Fruit fly (Drosophila melanogaster) whole organism, embryonic: Measurements from ENCODE around the gene CG7781.
A peak's percentile ranks its signal among the peaks of the same experiment; 100 is the strongest.

Source experiments
- Bdp1 ChIP-seq: fragments of 200-800 bp; sonication (Bioruptor generic); optimal IDR thresholded peaks from 3 replicates; lab custom pipeline; 2016; ENCODE audit warnings: missing biosample characterization, missing genetic modification characterization
- CG10267 ChIP-seq: fragments of 200-800 bp; sonication (Bioruptor generic); optimal IDR thresholded peaks from 2 replicates; lab custom pipeline; 2018; ENCODE audit warnings: missing biosample characterization, mild to moderate bottlenecking, missing genetic modification characterization, moderate library complexity
- CG10366 ChIP-seq: fragments of 200-800 bp; sonication (Bioruptor generic); IDR thresholded peaks from 2 replicates; pipeline ENCODE4 v1.3.6; 2022; ENCODE audit warnings: missing biosample characterization, missing genetic modification characterization
- CG11504 ChIP-seq: fragments of 200-800 bp; sonication (Bioruptor generic); optimal IDR thresholded peaks from 3 replicates; lab custom pipeline; 2019; ENCODE audit warnings: missing biosample characterization, mild to moderate bottlenecking, missing genetic modification characterization, moderate library complexity
- CG12942 ChIP-seq: fragments of 200-800 bp; sonication (Bioruptor generic); optimal IDR thresholded peaks from 3 replicates; lab custom pipeline; 2016; ENCODE audit warnings: missing biosample characterization, missing genetic modification characterization
- CG14860 ChIP-seq: fragments of 200-800 bp; sonication (Bioruptor generic); IDR thresholded peaks from 3 replicates; pipeline ENCODE4 v1.3.6; 2022; ENCODE audit warnings: missing biosample characterization, missing genetic modification characterization; ENCODE audit not compliant: partially characterized antibody
- CG1603 ChIP-seq: fragments of 200-800 bp; sonication (Bioruptor generic); optimal IDR thresholded peaks from 2 replicates; lab custom pipeline; 2019; ENCODE audit warnings: missing biosample characterization, mild to moderate bottlenecking, missing genetic modification characterization, moderate library complexity
- CG16779 ChIP-seq: fragments of 200-800 bp; sonication (Bioruptor generic); IDR thresholded peaks from 2 replicates; pipeline ENCODE4 v1.3.6; 2022; ENCODE audit warnings: missing biosample characterization, missing genetic modification characterization
- CG1832 ChIP-seq: fragments of 200-800 bp; sonication (Bioruptor generic); optimal IDR thresholded peaks from 2 replicates; lab custom pipeline; 2017; ENCODE audit warnings: missing biosample characterization, mild to moderate bottlenecking, missing genetic modification characterization, inconsistent platforms
- CG2199 ChIP-seq: fragments of 200-800 bp; sonication (Bioruptor generic); IDR thresholded peaks from 3 replicates; pipeline ENCODE4 v1.3.6; 2022; ENCODE audit warnings: missing biosample characterization, missing genetic modification characterization
- CG30403 ChIP-seq: fragments of 200-800 bp; sonication (Bioruptor generic); optimal IDR thresholded peaks from 3 replicates; lab custom pipeline; 2016; ENCODE audit warnings: missing biosample characterization, missing genetic modification characterization
- CG31365 ChIP-seq: fragments of 200-800 bp; sonication (Bioruptor generic); optimal IDR thresholded peaks from 2 replicates; lab custom pipeline; 2018; ENCODE audit warnings: missing biosample characterization, mild to moderate bottlenecking, missing genetic modification characterization
- CG3838 ChIP-seq: fragments of 200-800 bp; sonication (Bioruptor generic); optimal IDR thresholded peaks from 3 replicates; lab custom pipeline; 2016; ENCODE audit warnings: missing biosample characterization, missing genetic modification characterization
- CG3995 ChIP-seq: fragments of 200-800 bp; sonication (Bioruptor generic); optimal IDR thresholded peaks from 3 replicates; lab custom pipeline; 2016; ENCODE audit warnings: missing biosample characterization, missing genetic modification characterization
- CG42726 ChIP-seq: fragments of 200-800 bp; sonication (Bioruptor generic); IDR thresholded peaks from 2 replicates; pipeline ENCODE4 v1.3.6; 2022; ENCODE audit warnings: missing biosample characterization, missing genetic modification characterization; ENCODE audit not compliant: partially characterized antibody
- CG5953 ChIP-seq: fragments of 200-800 bp; sonication (Bioruptor generic); IDR thresholded peaks from 2 replicates; pipeline ENCODE4 v1.3.6; 2022; ENCODE audit warnings: missing biosample characterization, missing genetic modification characterization
- CG6654 ChIP-seq: fragments of 200-800 bp; sonication (Bioruptor generic); optimal IDR thresholded peaks from 2 replicates; lab custom pipeline; 2017; ENCODE audit warnings: missing biosample characterization, mild to moderate bottlenecking, missing genetic modification characterization
- CG6791 ChIP-seq: fragments of 200-800 bp; sonication (Bioruptor generic); IDR thresholded peaks from 3 replicates; pipeline ENCODE4 v1.3.6; 2022; ENCODE audit warnings: missing biosample characterization, missing genetic modification characterization; ENCODE audit not compliant: partially characterized antibody
- CG6813 ChIP-seq: fragments of 200-800 bp; sonication (Bioruptor generic); optimal IDR thresholded peaks from 2 replicates; lab custom pipeline; 2017; ENCODE audit warnings: missing biosample characterization, missing genetic modification characterization, mild to moderate bottlenecking, moderate library complexity, missing genetic modification reagents
- CG8924 ChIP-seq: fragments of 200-800 bp; optimal IDR thresholded peaks from 3 replicates; lab custom pipeline; 2019; ENCODE audit warnings: missing biosample characterization, mild to moderate bottlenecking, missing genetic modification characterization, moderate library complexity
- CG9727 ChIP-seq: fragments of 200-800 bp; sonication (Bioruptor generic); optimal IDR thresholded peaks from 3 replicates; lab custom pipeline; 2017; ENCODE audit warnings: missing biosample characterization, mild to moderate bottlenecking, missing genetic modification characterization
- Ets97D ChIP-seq: fragments of 200-800 bp; sonication (Bioruptor generic); optimal IDR thresholded peaks from 3 replicates; lab custom pipeline; 2016; ENCODE audit warnings: missing biosample characterization, missing genetic modification characterization
- Fer1 ChIP-seq: fragments of 200-800 bp; sonication (Bioruptor generic); optimal IDR thresholded peaks from 2 replicates; lab custom pipeline; 2017; ENCODE audit warnings: missing biosample characterization, mild to moderate bottlenecking, missing genetic modification characterization
- Hand ChIP-seq: fragments of 200-800 bp; sonication (Bioruptor generic); optimal IDR thresholded peaks from 2 replicates; lab custom pipeline; 2017; ENCODE audit warnings: mild to moderate bottlenecking, missing biosample characterization, missing genetic modification reagents, missing genetic modification characterization
- Hr3 ChIP-seq: fragments of 200-800 bp; sonication (Bioruptor generic); optimal IDR thresholded peaks from 3 replicates; lab custom pipeline; 2016; ENCODE audit warnings: missing biosample characterization, missing genetic modification characterization
- Lhr ChIP-seq: fragments of 200-800 bp; sonication (Bioruptor generic); optimal IDR thresholded peaks from 3 replicates; lab custom pipeline; 2017; ENCODE audit warnings: mild to moderate bottlenecking, missing biosample characterization, missing genetic modification reagents, missing genetic modification characterization
- MBD-R2 ChIP-seq: fragments of 200-800 bp; sonication (Bioruptor generic); IDR thresholded peaks from 2 replicates; pipeline ENCODE4 v1.3.6; 2022; ENCODE audit warnings: missing biosample characterization, missing genetic modification characterization
- Meics ChIP-seq: fragments of 200-800 bp; sonication (Bioruptor generic); optimal IDR thresholded peaks from 2 replicates; lab custom pipeline; 2017; ENCODE audit warnings: missing biosample characterization, mild to moderate bottlenecking, missing genetic modification characterization
- Nf-YA ChIP-seq: fragments of 200-800 bp; sonication (Bioruptor generic); IDR thresholded peaks from 2 replicates; pipeline ENCODE4 v1.3.6; 2022; ENCODE audit warnings: missing biosample characterization, missing genetic modification characterization
- Opbp ChIP-seq: fragments of 200-800 bp; sonication (Bioruptor generic); IDR thresholded peaks from 3 replicates; pipeline ENCODE4 v1.3.6; 2022; ENCODE audit warnings: missing biosample characterization, missing genetic modification characterization; ENCODE audit not compliant: partially characterized antibody
- Pdp1 ChIP-seq, 2 experiments: fragments of 200-800 bp; sonication (Bioruptor generic); optimal IDR thresholded peaks; 3 replicates each; lab custom pipeline; 2016; ENCODE audit warnings: missing biosample characterization in 2 of 2, missing genetic modification characterization in 2 of 2, mild to moderate bottlenecking in 1 of 2, moderate library complexity in 1 of 2
- Vsx1 ChIP-seq: fragments of 200-800 bp; sonication (Bioruptor generic); optimal IDR thresholded peaks from 2 replicates; lab custom pipeline; 2017; ENCODE audit warnings: missing biosample characterization, mild to moderate bottlenecking, missing genetic modification characterization, missing genetic modification reagents
- Xrp1 ChIP-seq: fragments of 200-800 bp; sonication (Bioruptor generic); IDR thresholded peaks from 2 replicates; pipeline ENCODE4 v1.3.6; 2022; ENCODE audit warnings: missing biosample characterization, missing genetic modification characterization
- bigmax ChIP-seq: fragments of 200-800 bp; sonication (Bioruptor generic); optimal IDR thresholded peaks from 2 replicates; lab custom pipeline; 2018; ENCODE audit warnings: missing biosample characterization, mild to moderate bottlenecking, missing genetic modification characterization
- chif ChIP-seq, 2 experiments: fragments of 200-800 bp; sonication (Bioruptor generic); optimal IDR thresholded peaks; 3 replicates each; lab custom pipeline; 2016; ENCODE audit warnings: missing biosample characterization in 2 of 2, missing genetic modification characterization in 2 of 2
- da ChIP-seq: fragments of 200-800 bp; sonication (Bioruptor generic); optimal IDR thresholded peaks from 2 replicates; lab custom pipeline; 2016; ENCODE audit warnings: missing biosample characterization, missing genetic modification characterization
- exex ChIP-seq: fragments of 200-800 bp; sonication (Bioruptor generic); optimal IDR thresholded peaks from 4 replicates; lab custom pipeline; 2018; ENCODE audit warnings: missing biosample characterization, mild to moderate bottlenecking, missing genetic modification characterization, moderate library complexity
- fd3F ChIP-seq: fragments of 200-800 bp; sonication (Bioruptor generic); optimal IDR thresholded peaks from 2 replicates; lab custom pipeline; 2018; ENCODE audit warnings: missing biosample characterization, mild to moderate bottlenecking, missing genetic modification characterization, moderate library complexity
- fu2 ChIP-seq: fragments of 200-800 bp; sonication (Bioruptor generic); optimal IDR thresholded peaks from 2 replicates; lab custom pipeline; 2016; ENCODE audit warnings: missing biosample characterization, missing genetic modification characterization
- grau ChIP-seq: fragments of 200-800 bp; optimal IDR thresholded peaks from 3 replicates; lab custom pipeline; 2019; ENCODE audit warnings: missing biosample characterization, mild to moderate bottlenecking, missing genetic modification characterization, moderate library complexity
- her ChIP-seq: fragments of 200-800 bp; sonication (Bioruptor generic); optimal IDR thresholded peaks from 2 replicates; lab custom pipeline; 2016; ENCODE audit warnings: missing biosample characterization, missing genetic modification characterization
- hth ChIP-seq: fragments of >200 bp; optimal IDR thresholded peaks from 2 replicates; lab custom pipeline; 2017; ENCODE audit warnings: inconsistent platforms
- kni ChIP-seq: fragments of 200-800 bp; sonication (Bioruptor generic); optimal IDR thresholded peaks from 3 replicates; lab custom pipeline; 2017; ENCODE audit warnings: mild to moderate bottlenecking, missing biosample characterization, missing genetic modification reagents, missing genetic modification characterization
- mirr ChIP-seq: fragments of 200-800 bp; sonication (Bioruptor generic); optimal IDR thresholded peaks from 3 replicates; lab custom pipeline; 2018; ENCODE audit warnings: missing biosample characterization, mild to moderate bottlenecking, missing genetic modification characterization
- repo ChIP-seq: fragments of 200-800 bp; sonication (Bioruptor generic); optimal IDR thresholded peaks from 2 replicates; lab custom pipeline; 2016; ENCODE audit warnings: missing biosample characterization, missing genetic modification characterization
- sima ChIP-seq: fragments of 200-800 bp; sonication (Bioruptor generic); optimal IDR thresholded peaks from 2 replicates; lab custom pipeline; 2016; ENCODE audit warnings: missing biosample characterization, missing genetic modification characterization
- slp2 ChIP-seq: fragments of 200-800 bp; sonication (Bioruptor generic); optimal IDR thresholded peaks from 2 replicates; lab custom pipeline; 2016; ENCODE audit warnings: missing biosample characterization, missing genetic modification characterization
- sr ChIP-seq: fragments of 200-800 bp; sonication (Bioruptor generic); IDR thresholded peaks from 3 replicates; pipeline ENCODE4 v1.3.6; 2022; ENCODE audit warnings: missing biosample characterization, missing genetic modification characterization
- ttk ChIP-seq: fragments of 200-800 bp; sonication (Bioruptor generic); IDR thresholded peaks from 2 replicates; pipeline ENCODE4 v2.1.2; 2022; ENCODE audit warnings: missing biosample characterization, missing genetic modification characterization
- vnd ChIP-seq: fragments of 200-800 bp; sonication (Bioruptor generic); IDR thresholded peaks from 3 replicates; pipeline ENCODE4 v1.3.6; 2022; ENCODE audit warnings: missing biosample characterization, missing genetic modification characterization; ENCODE audit not compliant: partially characterized antibody
- yki ChIP-seq: fragments of >200 bp; optimal IDR thresholded peaks from 3 replicates; lab custom pipeline; 2018

CG7781 gene

dm6 chr2L:8284913-8285619, 40.1 kb downstream of the CG7781 start (continued):
- TF ChIP-seq fu2 (GFP tag; lab: Kevin White, UChicago) (no peak), mirr (no peak), kni (GFP tag; lab: Kevin White, UChicago) (peak; percentile 40), Fer1 (GFP tag; lab: Kevin White, UChicago) (peak; percentile 23), da (no peak), CG16779 (no peak), sima (GFP tag; lab: Kevin White, UChicago) (no peak), Ets97D (GFP tag; lab: Kevin White, UChicago) (no peak), Nf-YA (GFP tag; lab: Robert Waterston, UW) (no peak), CG3995 (GFP tag; lab: Kevin White, UChicago) (no peak), repo (GFP tag; lab: Kevin White, UChicago) (no peak), CG10267 (tag; lab: Kevin White, UChicago) (peak; percentile 3), her (GFP tag; lab: Kevin White, UChicago) (no peak), exex (no peak), yki (lab: Kevin White, UChicago) (no peak), vnd (GFP tag; lab: Robert Waterston, UW) (no peak), CG31365 (no peak), CG30403 (GFP tag; lab: Kevin White, UChicago) (peak; percentile 12), Meics (GFP tag; lab: Kevin White, UChicago) (no peak), Lhr (GFP tag; lab: Kevin White, UChicago) (no peak), CG8924 (tag; lab: Kevin White, UChicago) (no peak), MBD-R2 (GFP tag; lab: Robert Waterston, UW) (no peak), chif (GFP tag; optimal IDR thresholded peaks at IDR 0.05; lab: Kevin White, UChicago) (no peak), Opbp (GFP tag; lab: Robert Waterston, UW) (no peak), CG3838 (GFP tag; lab: Kevin White, UChicago) (no peak), sr (GFP tag; lab: Robert Waterston, UW) (no peak), CG42726 (no peak), Pdp1 (GFP tag; optimal IDR thresholded peaks at IDR 0.05; lab: Kevin White, UChicago) (no peak), CG11504 (tag; lab: Kevin White, UChicago) (peak; percentile 60), CG1603 (tag; lab: Kevin White, UChicago) (peak; percentile 21), CG2199 (GFP tag; lab: Robert Waterston, UW) (no peak), hth (lab: Kevin White, UChicago) (no peak), CG5953 (GFP tag; lab: Robert Waterston, UW) (no peak), CG9727 (GFP tag; lab: Kevin White, UChicago) (no peak), CG12942 (GFP tag; lab: Kevin White, UChicago) (no peak), CG14860 (GFP tag; lab: Robert Waterston, UW) (no peak), Bdp1 (GFP tag; lab: Kevin White, UChicago) (no peak), bigmax (GFP tag; lab: Kevin White, UChicago) (no peak), grau (tag; lab: Kevin White, UChicago) (no peak), CG10366 (no peak), Vsx1 (GFP tag; lab: Kevin White, UChicago) (peak; percentile 9), fd3F (GFP tag; lab: Kevin White, UChicago) (no peak), CG6791 (GFP tag; lab: Robert Waterston, UW) (no peak), CG1832 (GFP tag; lab: Kevin White, UChicago) (no peak), ttk (GFP tag; lab: Robert Waterston, UW) (no peak), Xrp1 (GFP tag; lab: Robert Waterston, UW) (no peak; the same call in 1 of the 2 replicates), CG6813 (no peak), slp2 (GFP tag; lab: Kevin White, UChicago) (no peak), Hr3 (GFP tag; lab: Kevin White, UChicago) (no peak), CG6654 (GFP tag; lab: Kevin White, UChicago) (no peak), Hand (GFP tag; lab: Kevin White, UChicago) (no peak)
